Fruit fly (Drosophila melanogaster): ENCODE results near the gene Tsp66E.

Gene Tsp66E

DNA sequence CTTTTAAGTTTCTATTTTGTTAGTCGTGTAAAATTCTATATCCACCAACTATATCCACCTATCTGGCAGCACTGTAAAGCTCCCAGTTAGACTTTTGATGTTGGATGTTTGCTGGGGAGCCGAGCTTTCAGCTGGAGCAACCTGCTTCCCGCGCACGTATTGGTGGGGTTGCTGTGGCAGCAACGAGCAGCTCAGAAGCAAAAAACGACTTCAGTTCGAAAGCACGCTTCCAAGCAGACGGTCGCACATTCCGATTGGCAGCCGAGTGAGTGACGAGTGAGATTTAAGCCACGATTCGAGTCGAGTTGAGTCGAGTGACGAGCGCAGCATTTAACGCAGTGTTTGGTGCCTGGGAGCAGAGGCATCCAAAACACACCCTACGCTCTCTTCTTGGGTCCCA is at the start of gene Tsp66E, which contains the start of gene mfr (continued):
- TF ChIP-seq lov (optimal IDR thresholded peaks at IDR 0.05) (no peak), lov (GFP tag; IDR thresholded peaks at IDR 0.05) (peak; percentile 72; the same call in 1 of the 3 replicates), sim (GFP tag; IDR thresholded peaks at IDR 0.05) (no peak), CG12659 (GFP tag; optimal IDR thresholded peaks at IDR 0.05) (peak; percentile 26), D (optimal IDR thresholded peaks at IDR 0.05) (no peak), D (GFP tag; optimal IDR thresholded peaks at IDR 0.05) (no peak), CG13894 (tag; optimal IDR thresholded peaks at IDR 0.05) (peak; percentile 62), slbo (GFP tag; IDR thresholded peaks at IDR 0.05) (peak; percentile 26; the same call in 1 of the 2 replicates), Deaf1 (tag; optimal IDR thresholded peaks at IDR 0.05) (peak; percentile 91), CG10543 (GFP tag; optimal IDR thresholded peaks at IDR 0.05) (peak; percentile 64), CG18619 (GFP tag; optimal IDR thresholded peaks at IDR 0.05) (no peak), cas (GFP tag; IDR thresholded peaks at IDR 0.05) (peak; percentile 9; the same call in 1 of the 2 replicates), pan (optimal IDR thresholded peaks at IDR 0.05) (no peak), pan (GFP tag; optimal IDR thresholded peaks at IDR 0.05 in 1 of 2, IDR thresholded peaks at IDR 0.05 in 1 of 2) (peak in 1 of 2 experiments; percentile 31), ken (GFP tag; IDR thresholded peaks at IDR 0.05) (0 out of 3 replicates have a peak, but pooled peaks have one; percentile 34), CG6854 (GFP tag; optimal IDR thresholded peaks at IDR 0.05) (peak; percentile 39), nom (GFP tag; optimal IDR thresholded peaks at IDR 0.05) (peak; percentile 88), Dp (GFP tag; optimal IDR thresholded peaks at IDR 0.05) (peak; percentile 3), CG12071 (GFP tag; optimal IDR thresholded peaks at IDR 0.05) (peak; percentile 56), CG1024 (GFP tag; IDR thresholded peaks at IDR 0.05) (0 out of 2 replicates have a peak, but pooled peaks have one; percentile 24), sob (GFP tag; IDR thresholded peaks at IDR 0.05) (0 out of 2 replicates have a peak, but pooled peaks have one; percentile 17), amos (GFP tag; IDR thresholded peaks at IDR 0.05; ENCODE audit: partially characterized antibody) (peak; percentile 11; the same call in 1 of the 2 replicates), HLH54F (GFP tag; optimal IDR thresholded peaks at IDR 0.05) (no peak), HLHmδ (GFP tag; optimal IDR thresholded peaks at IDR 0.05) (no peak), CG6765 (GFP tag; optimal IDR thresholded peaks at IDR 0.05) (peak; percentile 24), CrebB (tag; optimal IDR thresholded peaks at IDR 0.05) (peak; percentile 5), z (GFP tag; IDR thresholded peaks at IDR 0.05) (peak; percentile 89), Hr51 (GFP tag; optimal IDR thresholded peaks at IDR 0.05) (peak; percentile 15 to 85), lab (GFP tag; optimal IDR thresholded peaks at IDR 0.05) (peak; percentile 7), Vsx1 (GFP tag; optimal IDR thresholded peaks at IDR 0.05) (peak; percentile 2), seq (GFP tag; IDR thresholded peaks at IDR 0.05) (peak; percentile 38; the same call in 1 of the 2 replicates), CTCF (GFP tag; optimal IDR thresholded peaks at IDR 0.05) (peak; percentile 72), crol (GFP tag; IDR thresholded peaks at IDR 0.05) (0 out of 2 replicates have a peak, but pooled peaks have one; percentile 46), chm (GFP tag; IDR thresholded peaks at IDR 0.05) (peak; percentile 72; the same call in 1 of the 2 replicates), lilli (GFP tag; optimal IDR thresholded peaks at IDR 0.05) (peak; percentile 10), Nf-YB (GFP tag; optimal IDR thresholded peaks at IDR 0.05) (peak; percentile 53), sima (GFP tag; optimal IDR thresholded peaks at IDR 0.05) (no peak), Bgb (GFP tag; IDR thresholded peaks at IDR 0.05; ENCODE audit: partially characterized antibody) (peak; percentile 63), Myb (GFP tag; optimal IDR thresholded peaks at IDR 0.05) (peak; percentile 55), CG17328 (GFP tag; IDR thresholded peaks at IDR 0.05) (peak; percentile 8; the same call in 1 of the 2 replicates), CG7963 (GFP tag; IDR thresholded peaks at IDR 0.05; ENCODE audit: partially characterized antibody) (0 out of 3 replicates have a peak, but pooled peaks have one; percentile 31), bbx (GFP tag; IDR thresholded peaks at IDR 0.05; ENCODE audit: partially characterized antibody) (peak; percentile 53; the same call in 1 of the 2 replicates), CG14014 (GFP tag; IDR thresholded peaks at IDR 0.05) (0 out of 2 replicates have a peak, but pooled peaks have one; percentile 38), Nf-YC (tag; optimal IDR thresholded peaks at IDR 0.05) (peak; percentile 79), Chrac-16 (GFP tag; optimal IDR thresholded peaks at IDR 0.05) (no peak), Dbx (GFP tag; IDR thresholded peaks at IDR 0.05) (peak; percentile 58; the same call in 1 of the 3 replicates), oc (tag; optimal IDR thresholded peaks at IDR 0.05) (peak; percentile 57), caup (GFP tag; optimal IDR thresholded peaks at IDR 0.05; ENCODE audit: severe bottlenecking) (peak; percentile 24), exex (tag; optimal IDR thresholded peaks at IDR 0.05) (no peak), Abd-B (GFP tag; optimal IDR thresholded peaks at IDR 0.05) (no peak)
